Worm (Caenorhabditis elegans) whole organism, L2 larva: ENCODE data around the gene C05A2.4.

Experiments
- ama-1 ChIP-seq: fragments of 150-350 bp; optimal IDR thresholded peaks from 2 replicates; lab custom pipeline; 2018; ENCODE audit warnings: inconsistent platforms
- elt-3 ChIP-seq: sonication (generic microtip); optimal IDR thresholded peaks from 2 replicates; lab custom pipeline; 2017; ENCODE audit warnings: missing biosample characterization, missing genetic modification characterization
- lsy-2 ChIP-seq, 2 experiments: fragments of 150-350 bp in 1 of 2; sonication (generic microtip) in 1 of 2; optimal IDR thresholded peaks; 2 replicates each; lab custom pipeline; 2014 to 2017; ENCODE audit warnings: missing biosample characterization in 2 of 2, missing genetic modification characterization in 2 of 2
- nhr-12 ChIP-seq: fragments of 150-350 bp; optimal IDR thresholded peaks from 2 replicates; lab custom pipeline; 2014; ENCODE audit warnings: missing biosample characterization, missing genetic modification characterization
- nhr-25 ChIP-seq: fragments of 150-350 bp; sonication (generic microtip); optimal IDR thresholded peaks from 3 replicates; lab custom pipeline; 2014; ENCODE audit warnings: missing biosample characterization, missing genetic modification characterization
- sma-9 ChIP-seq, 2 experiments: fragments of 150-350 bp in 1 of 2; sonication (generic microtip) in 1 of 2; optimal IDR thresholded peaks; 2 replicates each; lab custom pipeline; 2014 to 2016; ENCODE audit warnings: missing genetic modification characterization in 2 of 2, mild to moderate bottlenecking in 1 of 2, missing biosample characterization in 1 of 2, missing compliant biosample characterization in 1 of 2, missing genetic modification reagents in 1 of 2, moderate library complexity in 1 of 2
- ztf-11 ChIP-seq: sonication (generic microtip); optimal IDR thresholded peaks from 2 replicates; lab custom pipeline; 2017; ENCODE audit warnings: missing biosample characterization, missing genetic modification characterization

ce11 chrV:10659343-10659742 is 35.9 kb upstream of the C05A2.4 start:
- TF ChIP-seq sma-9 (GFP tag; optimal IDR thresholded peaks at IDR 0.05; lab: Kevin White, UChicago) (no peak), sma-9 (tag; optimal IDR thresholded peaks at IDR 0.05; lab: Kevin White, UChicago) (no peak), nhr-25 (tag; lab: Kevin White, UChicago) (no peak), nhr-12 (no peak), ztf-11 (no peak), ama-1 (lab: Kevin White, UChicago) (no peak), elt-3 (no peak), lsy-2 (tag; optimal IDR thresholded peaks at IDR 0.05; lab: Kevin White, UChicago) (no peak)
